Fruit fly (Drosophila melanogaster): Measurements from ENCODE around the gene CG12877.

DNA sequence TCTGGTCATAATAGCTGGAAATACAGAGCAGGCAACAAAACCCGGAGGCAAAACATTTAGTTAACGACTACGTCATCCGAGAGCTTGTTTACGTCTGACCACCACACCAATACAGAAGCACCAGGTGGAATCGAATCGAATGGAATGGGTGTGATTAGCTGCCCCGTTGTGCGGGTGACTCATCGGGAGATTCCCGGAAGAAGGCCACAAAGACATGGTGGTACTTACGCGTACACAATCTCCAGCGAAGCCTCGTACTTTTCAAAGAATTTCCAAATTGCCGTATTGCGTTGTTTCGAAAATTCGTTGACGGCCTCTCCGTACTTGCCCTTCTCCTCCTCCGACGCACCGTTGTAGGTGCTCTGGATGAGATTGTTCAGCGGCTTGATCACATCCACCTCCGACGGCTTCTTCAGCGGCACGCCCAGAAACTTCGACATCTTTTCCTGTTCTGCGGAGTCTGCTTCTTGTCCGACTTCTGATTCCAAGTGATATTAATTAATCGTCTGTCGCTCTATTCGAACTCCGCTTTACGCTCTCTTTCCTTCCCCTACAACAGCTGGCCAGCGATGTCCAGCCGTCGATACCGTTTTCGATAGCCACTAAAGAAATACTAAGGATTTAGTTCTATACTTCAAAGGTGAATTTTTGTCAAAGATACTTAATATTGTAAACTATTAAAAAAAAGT lies 7.2 kb upstream of the CG12877 start, which contains the start of gene ALiX:
- TF ChIP-seq Bgb (GFP tag; IDR thresholded peaks at IDR 0.05; ENCODE audit: partially characterized antibody) (no peak), Dfd (GFP tag; optimal IDR thresholded peaks at IDR 0.05) (no peak), ato (GFP tag; IDR thresholded peaks at IDR 0.05; ENCODE audit: partially characterized antibody) (no peak), Tbp (GFP tag; optimal IDR thresholded peaks at IDR 0.05) (no peak), sqz (GFP tag; optimal IDR thresholded peaks at IDR 0.05) (no peak), Doc3 (GFP tag; IDR thresholded peaks at IDR 0.05; ENCODE audit: partially characterized antibody) (no peak), peb (GFP tag; IDR thresholded peaks at IDR 0.05) (no peak), CG11723 (GFP tag; optimal IDR thresholded peaks at IDR 0.05) (no peak), CG3281 (GFP tag; optimal IDR thresholded peaks at IDR 0.05) (no peak), so (GFP tag; IDR thresholded peaks at IDR 0.05) (no peak)

Measured in whole organism, embryonic.